Worm (Caenorhabditis elegans): Measurements from ENCODE around the gene F47D12.3.

The F47D12.3 gene

DNA sequence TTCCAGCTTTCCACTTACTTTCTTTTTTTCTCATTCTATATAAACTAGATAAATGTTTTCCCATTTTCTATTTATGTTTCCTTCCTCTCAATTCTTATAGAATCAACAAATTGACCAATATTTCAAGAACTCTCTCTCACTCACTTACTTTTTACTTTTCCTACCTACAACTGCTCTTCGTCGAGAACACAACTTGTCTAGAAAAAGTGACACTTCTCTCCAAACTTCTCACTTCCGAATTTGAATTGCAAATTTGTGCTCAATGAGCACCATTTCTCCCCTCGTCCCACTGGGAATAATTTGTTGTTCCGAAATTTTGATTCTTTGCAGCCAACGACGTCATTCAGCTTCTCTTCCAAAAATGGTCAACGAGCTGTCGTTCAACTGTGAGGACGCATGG lies at the start of gene F47D12.3:
TSS of gene F47D12.3 (plus strand) at position 331 of the 400 bp plus-strand sequence.
- TF ChIP-seq nhr-76 (tag; optimal IDR thresholded peaks at IDR 0.05) = no peak
- TF ChIP-seq efl-3 (GFP tag; optimal IDR thresholded peaks at IDR 0.05) = no peak
- no peak for TF ChIP-seq ceh-88 (GFP tag; IDR thresholded peaks at IDR 0.05)
- no peak for TF ChIP-seq lin-13 (GFP tag; optimal IDR thresholded peaks at IDR 0.05)
- TF ChIP-seq nhr-28 (tag; optimal IDR thresholded peaks at IDR 0.05) = no peak
- no peak for TF ChIP-seq mef-2 (tag; optimal IDR thresholded peaks at IDR 0.05)
- TF ChIP-seq unc-98 (GFP tag; IDR thresholded peaks at IDR 0.05) = no peak
- TF ChIP-seq mep-1 (tag; optimal IDR thresholded peaks at IDR 0.05) = no peak
- TF ChIP-seq nhr-237 (tag; optimal IDR thresholded peaks at IDR 0.05) = no peak
- no peak for TF ChIP-seq dpl-1 (GFP tag; optimal IDR thresholded peaks at IDR 0.05)
- no peak for TF ChIP-seq unc-130 (tag; optimal IDR thresholded peaks at IDR 0.05)
- TF ChIP-seq jun-1 (tag; optimal IDR thresholded peaks at IDR 0.05) = no peak
- TF ChIP-seq efl-1 (optimal IDR thresholded peaks at IDR 0.05) = no peak
- no peak for TF ChIP-seq efl-1 (GFP tag; optimal IDR thresholded peaks at IDR 0.05 in 1 of 2)
- no peak for TF ChIP-seq F16B12.6 (tag; optimal IDR thresholded peaks at IDR 0.05)

DNA sequence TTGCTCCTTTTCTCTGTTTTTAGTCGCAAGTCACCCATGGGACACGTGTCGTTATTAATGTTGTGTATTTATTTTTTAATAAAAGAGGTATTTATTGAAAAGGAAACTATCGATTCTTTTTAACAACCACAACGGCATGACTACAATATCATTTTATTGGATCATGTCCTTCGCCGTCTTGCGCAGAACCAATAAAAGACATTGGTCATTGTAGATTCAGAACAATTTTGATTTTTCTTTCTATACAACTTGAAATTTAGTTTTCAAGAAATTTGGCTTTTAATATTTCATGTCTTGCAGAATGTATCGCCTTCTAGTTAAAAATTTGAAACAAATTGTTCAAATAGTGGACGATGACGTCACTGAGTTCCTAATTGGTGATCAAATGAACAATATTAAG lies 46.8 kb upstream of the F47D12.3 start, which contains the start of gene amdh-1:
TSS of gene amdh-1 (plus strand) at position 301 of the 400 bp plus-strand sequence.
- TF ChIP-seq fkh-4 (tag; optimal IDR thresholded peaks at IDR 0.05; ENCODE audit: borderline replicate concordance) (no peak), vab-15 (tag; optimal IDR thresholded peaks at IDR 0.05) (no peak), ztf-4 (tag; optimal IDR thresholded peaks at IDR 0.05) (no peak), mab-9 (GFP tag; IDR thresholded peaks at IDR 0.05) (no peak), nhr-84 (tag; optimal IDR thresholded peaks at IDR 0.05) (no peak), ceh-82 (tag; optimal IDR thresholded peaks at IDR 0.05) (no peak), ama-1 (optimal IDR thresholded peaks at IDR 0.05) (no peak), blmp-1 (tag; optimal IDR thresholded peaks at IDR 0.05) (no peak), swsn-7 (tag; optimal IDR thresholded peaks at IDR 0.05) (no peak), zip-4 (GFP tag; optimal IDR thresholded peaks at IDR 0.05) (no peak), elt-2 (tag; optimal IDR thresholded peaks at IDR 0.05) (no peak), alr-1 (tag; optimal IDR thresholded peaks at IDR 0.05; ENCODE audit: borderline replicate concordance) (no peak), nhr-76 (tag; optimal IDR thresholded peaks at IDR 0.05) (no peak), nhr-77 (tag; optimal IDR thresholded peaks at IDR 0.05) (no peak), lin-15B (tag; optimal IDR thresholded peaks at IDR 0.05) (no peak), lsy-2 (tag; optimal IDR thresholded peaks at IDR 0.05) (no peak), egl-13 (tag; optimal IDR thresholded peaks at IDR 0.05) (no peak)

DNA sequence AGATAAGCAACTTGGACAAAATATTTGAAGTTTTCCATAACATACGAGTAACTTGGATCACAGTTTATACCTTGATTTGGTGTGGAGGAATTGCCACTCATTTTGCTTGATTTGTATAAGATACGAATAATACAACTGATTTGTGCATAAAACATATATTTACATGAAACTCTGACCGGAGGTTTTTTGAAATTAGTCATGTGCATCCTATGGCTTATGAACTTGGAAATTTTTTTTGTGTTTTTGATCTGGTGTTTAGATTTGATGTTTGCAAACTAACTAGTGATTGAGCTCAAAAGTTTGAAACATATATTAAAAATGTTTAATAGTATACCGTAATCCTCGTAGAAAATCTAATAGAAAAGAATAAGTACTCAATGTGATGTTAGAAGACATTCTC lies 43.5 kb upstream of the F47D12.3 start, which contains the start of gene srg-8:
TSS of gene srg-8 (minus strand) at position 101 of the 400 bp plus-strand sequence.
- no peak for TF ChIP-seq tbx-2 (tag; optimal IDR thresholded peaks at IDR 0.05)
- TF ChIP-seq unc-86 (tag; optimal IDR thresholded peaks at IDR 0.05) = no peak
- no peak for TF ChIP-seq nhr-11 (tag; optimal IDR thresholded peaks at IDR 0.05)
- no peak for TF ChIP-seq lin-14 (GFP tag; optimal IDR thresholded peaks at IDR 0.05)
- TF ChIP-seq nhr-84 (tag; optimal IDR thresholded peaks at IDR 0.05) = no peak
- TF ChIP-seq elt-2 (tag; optimal IDR thresholded peaks at IDR 0.05) = no peak
- no peak for TF ChIP-seq lsy-2 (tag; optimal IDR thresholded peaks at IDR 0.05)
- TF ChIP-seq snpc-4 (tag; optimal IDR thresholded peaks at IDR 0.05) = no peak
- TF ChIP-seq nhr-28 (tag; optimal IDR thresholded peaks at IDR 0.05) = no peak
- TF ChIP-seq lin-39 (tag; optimal IDR thresholded peaks at IDR 0.05) = no peak
- no peak for TF ChIP-seq fkh-8 (tag; optimal IDR thresholded peaks at IDR 0.05)
- no peak for TF ChIP-seq mab-9 (GFP tag; IDR thresholded peaks at IDR 0.05)
- no peak for TF ChIP-seq grh-1 (GFP tag; IDR thresholded peaks at IDR 0.05)

DNA sequence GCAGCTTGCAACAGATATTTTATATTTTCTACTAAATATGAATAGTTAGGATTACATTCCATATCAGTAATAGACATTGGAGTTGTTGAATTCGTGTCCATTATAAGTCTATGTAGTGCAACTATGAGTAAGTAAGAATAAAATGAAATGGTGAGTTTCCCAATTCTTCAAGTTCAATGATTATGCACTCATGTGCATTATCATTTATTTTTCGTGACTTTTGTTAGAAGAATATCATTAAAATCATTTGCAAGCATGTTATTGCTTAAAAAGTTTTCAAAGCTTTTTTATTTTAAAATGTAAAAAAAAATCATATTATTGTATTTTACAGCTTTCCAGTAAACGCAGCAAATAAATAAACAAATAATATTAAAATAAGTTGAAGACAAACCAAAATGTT lies 41.6 kb upstream of the F47D12.3 start, which contains the start of gene srg-9:
TSS of gene srg-9 (minus strand) at position 101 of the 400 bp plus-strand sequence.
- no peak for TF ChIP-seq nhr-71 (tag; optimal IDR thresholded peaks at IDR 0.05)
- TF ChIP-seq mdl-1 (tag; optimal IDR thresholded peaks at IDR 0.05) = no peak
- no peak for TF ChIP-seq ceh-88 (GFP tag; IDR thresholded peaks at IDR 0.05)
- TF ChIP-seq lin-14 (GFP tag; optimal IDR thresholded peaks at IDR 0.05) = no peak
- no peak for TF ChIP-seq Y116A8C.19 (tag; optimal IDR thresholded peaks at IDR 0.05; ENCODE audit: borderline replicate concordance)
- TF ChIP-seq ets-5 (GFP tag; IDR thresholded peaks at IDR 0.05) = no peak
- no peak for TF ChIP-seq hlh-17 (GFP tag; optimal IDR thresholded peaks at IDR 0.05; ENCODE audit: borderline replicate concordance)
- TF ChIP-seq efl-1 (optimal IDR thresholded peaks at IDR 0.05) = no peak
- no peak for TF ChIP-seq efl-1 (GFP tag; optimal IDR thresholded peaks at IDR 0.05 in 1 of 2)
- TF ChIP-seq jun-1 (tag; optimal IDR thresholded peaks at IDR 0.05) = no peak
- no peak for TF ChIP-seq snu-23 (GFP tag; optimal IDR thresholded peaks at IDR 0.05)
- TF ChIP-seq lsy-2 (tag; optimal IDR thresholded peaks at IDR 0.05) = no peak
- no peak for TF ChIP-seq nhr-19 (GFP tag; conservative IDR thresholded peaks at IDR 0.05)
- TF ChIP-seq dpl-1 (GFP tag; optimal IDR thresholded peaks at IDR 0.05) = no peak
- no peak for TF ChIP-seq elt-2 (tag; optimal IDR thresholded peaks at IDR 0.05)
- no peak for TF ChIP-seq pqm-1 (tag; optimal IDR thresholded peaks at IDR 0.05)

Data from whole organism, L1 larva.